Fruit fly (Drosophila melanogaster) whole organism, embryonic: ENCODE measurements around the gene rictor.

ENCODE experiments used
- ATbp ChIP-seq: fragments of 200-800 bp; sonication (Bioruptor generic); optimal IDR thresholded peaks from 2 replicates; lab custom pipeline; 2017; ENCODE audit warnings: missing biosample characterization, mild to moderate bottlenecking, missing genetic modification characterization, missing genetic modification reagents
- B-H1 ChIP-seq: fragments of 200-800 bp; sonication (Bioruptor generic); IDR thresholded peaks from 3 replicates; pipeline ENCODE4 v1.3.6; 2022; ENCODE audit warnings: missing biosample characterization, missing genetic modification characterization
- Bgb ChIP-seq: fragments of 200-800 bp; sonication (Bioruptor generic); IDR thresholded peaks from 2 replicates; pipeline ENCODE4 v1.3.6; 2022; ENCODE audit warnings: missing biosample characterization, missing genetic modification characterization; ENCODE audit not compliant: partially characterized antibody
- CG12104 ChIP-seq: fragments of 200-800 bp; sonication (Bioruptor generic); optimal IDR thresholded peaks from 3 replicates; lab custom pipeline; 2016; ENCODE audit warnings: missing biosample characterization, missing genetic modification characterization
- CG12219 ChIP-seq: fragments of 200-800 bp; sonication (Bioruptor generic); optimal IDR thresholded peaks from 3 replicates; lab custom pipeline; 2018; ENCODE audit warnings: missing biosample characterization, mild to moderate bottlenecking, missing genetic modification characterization
- CG12391 ChIP-seq: fragments of 200-800 bp; sonication (Bioruptor generic); optimal IDR thresholded peaks from 3 replicates; lab custom pipeline; 2018; ENCODE audit warnings: missing biosample characterization, mild to moderate bottlenecking, missing genetic modification characterization, moderate library complexity
- CG15269 ChIP-seq: fragments of 200-800 bp; sonication (Bioruptor generic); optimal IDR thresholded peaks from 2 replicates; lab custom pipeline; 2018; ENCODE audit warnings: missing biosample characterization, mild to moderate bottlenecking, missing genetic modification characterization, moderate library complexity
- CG18262 ChIP-seq: fragments of 200-800 bp; optimal IDR thresholded peaks from 3 replicates; lab custom pipeline; 2019; ENCODE audit warnings: missing biosample characterization, mild to moderate bottlenecking, missing genetic modification characterization, moderate library complexity
- CG1832 ChIP-seq: fragments of 200-800 bp; sonication (Bioruptor generic); optimal IDR thresholded peaks from 2 replicates; lab custom pipeline; 2017; ENCODE audit warnings: missing biosample characterization, mild to moderate bottlenecking, missing genetic modification characterization, inconsistent platforms
- CG2678 ChIP-seq: fragments of 200-800 bp; sonication (Bioruptor generic); optimal IDR thresholded peaks from 3 replicates; lab custom pipeline; 2019; ENCODE audit warnings: missing biosample characterization, mild to moderate bottlenecking, missing genetic modification characterization, moderate library complexity
- CG31441 ChIP-seq: fragments of 200-800 bp; sonication (Bioruptor generic); IDR thresholded peaks from 2 replicates; pipeline ENCODE4 v1.3.6; 2022; ENCODE audit warnings: missing biosample characterization, missing genetic modification characterization
- CG3407 ChIP-seq: fragments of 200-800 bp; sonication (Bioruptor generic); optimal IDR thresholded peaks from 2 replicates; lab custom pipeline; 2018; ENCODE audit warnings: missing biosample characterization, mild to moderate bottlenecking, missing genetic modification characterization
- CG34422 ChIP-seq: fragments of 200-800 bp; sonication (Bioruptor generic); IDR thresholded peaks from 3 replicates; pipeline ENCODE4 v1.3.6; 2022; ENCODE audit warnings: missing biosample characterization, missing genetic modification characterization
- CG42726 ChIP-seq: fragments of 200-800 bp; sonication (Bioruptor generic); IDR thresholded peaks from 2 replicates; pipeline ENCODE4 v1.3.6; 2022; ENCODE audit warnings: missing biosample characterization, missing genetic modification characterization; ENCODE audit not compliant: partially characterized antibody
- CG43689 ChIP-seq: fragments of 200-800 bp; sonication (Bioruptor generic); IDR thresholded peaks from 2 replicates; pipeline ENCODE4 v1.3.6; 2022; ENCODE audit warnings: missing biosample characterization, missing genetic modification characterization
- CG7963 ChIP-seq: fragments of 200-800 bp; sonication (Bioruptor generic); IDR thresholded peaks from 3 replicates; pipeline ENCODE4 v1.3.6; 2022; ENCODE audit warnings: missing biosample characterization, missing genetic modification characterization; ENCODE audit not compliant: partially characterized antibody
- D19A ChIP-seq: fragments of 200-800 bp; optimal IDR thresholded peaks from 3 replicates; lab custom pipeline; 2019; ENCODE audit warnings: missing biosample characterization, mild to moderate bottlenecking, missing genetic modification characterization, moderate library complexity
- Dip2 ChIP-seq: fragments of 200-800 bp; sonication (Bioruptor generic); IDR thresholded peaks from 2 replicates; pipeline ENCODE4 v1.3.6; 2022; ENCODE audit warnings: missing biosample characterization, missing genetic modification characterization
- Doc3 ChIP-seq: fragments of 200-800 bp; sonication (Bioruptor generic); IDR thresholded peaks from 3 replicates; pipeline ENCODE4 v1.3.6; 2022; ENCODE audit warnings: missing biosample characterization, missing genetic modification characterization; ENCODE audit not compliant: partially characterized antibody
- E2f1 ChIP-seq: fragments of 200-800 bp; sonication (Bioruptor generic); IDR thresholded peaks from 2 replicates; pipeline ENCODE4 v1.3.6; 2022; ENCODE audit warnings: missing biosample characterization, missing genetic modification characterization
- Eip74EF ChIP-seq, 2 experiments: fragments of 200-800 bp in 1 of 2; fragments of >200 bp in 1 of 2; sonication (Bioruptor generic) in 1 of 2; optimal IDR thresholded peaks; 2 replicates each; lab custom pipeline; 2017 to 2019; ENCODE audit warnings: missing biosample characterization in 2 of 2, missing genetic modification characterization in 2 of 2, mild to moderate bottlenecking in 1 of 2, moderate library complexity in 1 of 2
- Ets65A ChIP-seq: fragments of 200-800 bp; sonication (Bioruptor generic); peaks from one replicate; lab custom pipeline; 2016; ENCODE audit warnings: missing biosample characterization, missing genetic modification characterization
- Gug ChIP-seq: fragments of 200-800 bp; sonication (Bioruptor generic); IDR thresholded peaks from 4 replicates; pipeline ENCODE4 v1.3.6; 2022; ENCODE audit warnings: missing biosample characterization, missing genetic modification characterization
- Jarid2 ChIP-seq: fragments of 200-800 bp; sonication (Bioruptor generic); optimal IDR thresholded peaks from 3 replicates; lab custom pipeline; 2017; ENCODE audit warnings: mild to moderate bottlenecking, missing biosample characterization, missing genetic modification reagents, missing genetic modification characterization
- Lpt ChIP-seq: fragments of >200 bp; optimal IDR thresholded peaks from 2 replicates; lab custom pipeline; 2018; ENCODE audit warnings: missing biosample characterization, missing genetic modification characterization
- MESR4 ChIP-seq: fragments of 200-800 bp; sonication (Bioruptor generic); optimal IDR thresholded peaks from 2 replicates; lab custom pipeline; 2018; ENCODE audit warnings: missing biosample characterization, mild to moderate bottlenecking, missing genetic modification characterization, moderate library complexity
- Max ChIP-seq: fragments of 200-800 bp; sonication (Bioruptor generic); optimal IDR thresholded peaks from 2 replicates; lab custom pipeline; 2016; ENCODE audit warnings: missing biosample characterization, mild to moderate bottlenecking, missing genetic modification characterization
- Poxn ChIP-seq: fragments of 200-800 bp; sonication (Bioruptor generic); IDR thresholded peaks from 2 replicates; pipeline ENCODE4 v1.3.6; 2022; ENCODE audit warnings: missing biosample characterization, missing genetic modification characterization
- Trl ChIP-seq, 3 experiments: fragments of >200 bp in 2 of 3; fragments of 200-800 bp in 1 of 3; sonication (Bioruptor generic) in 1 of 3; optimal IDR thresholded peaks; 2 replicates in 1 of 3; 3 replicates in 2 of 3; lab custom pipeline; 2016 to 2017; ENCODE audit warnings: missing biosample characterization in 1 of 3, missing genetic modification characterization in 1 of 3
- Xrp1 ChIP-seq: fragments of 200-800 bp; sonication (Bioruptor generic); IDR thresholded peaks from 2 replicates; pipeline ENCODE4 v1.3.6; 2022; ENCODE audit warnings: missing biosample characterization, missing genetic modification characterization
- YL-1 ChIP-seq: fragments of 200-800 bp; sonication (Bioruptor generic); optimal IDR thresholded peaks from 3 replicates; lab custom pipeline; 2017; ENCODE audit warnings: missing biosample characterization, mild to moderate bottlenecking, missing genetic modification characterization
- bsh ChIP-seq, 2 experiments: fragments of 200-800 bp; sonication (Bioruptor generic); optimal IDR thresholded peaks; 2 replicates each; lab custom pipeline; 2017 to 2018; ENCODE audit warnings: mild to moderate bottlenecking in 2 of 2, missing biosample characterization in 2 of 2, missing genetic modification characterization in 2 of 2, moderate library complexity in 1 of 2
- chinmo ChIP-seq: fragments of 200-800 bp; sonication (Bioruptor generic); IDR thresholded peaks from 4 replicates; pipeline ENCODE4 v1.3.6; 2022; ENCODE audit warnings: missing biosample characterization, missing genetic modification characterization; ENCODE audit not compliant: partially characterized antibody
- chm ChIP-seq: fragments of 200-800 bp; sonication (Bioruptor generic); IDR thresholded peaks from 2 replicates; pipeline ENCODE4 v1.3.6; 2022; ENCODE audit warnings: missing biosample characterization, missing genetic modification characterization
- croc ChIP-seq: fragments of 200-800 bp; sonication (Bioruptor generic); conservative IDR thresholded peaks from 3 replicates; pipeline ENCODE4 v1.3.6; 2022; ENCODE audit warnings: missing biosample characterization, missing genetic modification characterization
- disco-r ChIP-seq: fragments of 200-800 bp; sonication (Bioruptor generic); optimal IDR thresholded peaks from 2 replicates; lab custom pipeline; 2016; ENCODE audit warnings: missing biosample characterization, missing genetic modification characterization
- fu2 ChIP-seq: fragments of 200-800 bp; sonication (Bioruptor generic); optimal IDR thresholded peaks from 2 replicates; lab custom pipeline; 2016; ENCODE audit warnings: missing biosample characterization, missing genetic modification characterization
- gro ChIP-seq: fragments of 200-800 bp; sonication (Bioruptor generic); optimal IDR thresholded peaks from 2 replicates; lab custom pipeline; 2016; ENCODE audit warnings: missing biosample characterization, missing genetic modification characterization
- jigr1 ChIP-seq: fragments of 200-800 bp; sonication (Bioruptor generic); IDR thresholded peaks from 3 replicates; pipeline ENCODE4 v1.3.6; 2022; ENCODE audit warnings: missing biosample characterization, missing genetic modification characterization
- klu ChIP-seq: fragments of 200-800 bp; sonication (Bioruptor generic); IDR thresholded peaks from 2 replicates; pipeline ENCODE4 v1.3.6; 2022; ENCODE audit warnings: missing biosample characterization, missing genetic modification characterization
- lov ChIP-seq, 2 experiments: fragments of 200-800 bp in 1 of 2; fragments of >200 bp in 1 of 2; sonication (Bioruptor generic) in 1 of 2; IDR thresholded peaks in 1 of 2; optimal IDR thresholded peaks in 1 of 2; 2 replicates in 1 of 2; 3 replicates in 1 of 2; pipeline versions ENCODE4 v1.3.6 to Lab custom; 2017 to 2022; ENCODE audit warnings: missing biosample characterization in 1 of 2, missing genetic modification characterization in 1 of 2
- oc ChIP-seq: fragments of 200-800 bp; sonication (Bioruptor generic); optimal IDR thresholded peaks from 2 replicates; lab custom pipeline; 2018; ENCODE audit warnings: missing biosample characterization, mild to moderate bottlenecking, missing genetic modification characterization, moderate library complexity
- org-1 ChIP-seq: fragments of 200-800 bp; sonication (Bioruptor generic); optimal IDR thresholded peaks from 2 replicates; lab custom pipeline; 2017; ENCODE audit warnings: missing biosample characterization, missing genetic modification characterization
- rib ChIP-seq: fragments of 200-800 bp; sonication (Bioruptor generic); IDR thresholded peaks from 2 replicates; pipeline ENCODE4 v1.3.6; 2022; ENCODE audit warnings: missing biosample characterization, missing genetic modification characterization
- salm ChIP-seq: fragments of 200-800 bp; sonication (Bioruptor generic); optimal IDR thresholded peaks from 2 replicates; lab custom pipeline; 2018; ENCODE audit warnings: missing biosample characterization, mild to moderate bottlenecking, missing genetic modification characterization
- sima ChIP-seq: fragments of 200-800 bp; sonication (Bioruptor generic); optimal IDR thresholded peaks from 2 replicates; lab custom pipeline; 2016; ENCODE audit warnings: missing biosample characterization, missing genetic modification characterization
- tap ChIP-seq: fragments of 200-800 bp; optimal IDR thresholded peaks from 3 replicates; lab custom pipeline; 2019; ENCODE audit warnings: missing biosample characterization, mild to moderate bottlenecking, missing genetic modification characterization, moderate library complexity
- wdn ChIP-seq: fragments of 200-800 bp; sonication (Bioruptor generic); IDR thresholded peaks from 2 replicates; pipeline ENCODE4 v1.3.6; 2022; ENCODE audit warnings: missing biosample characterization, missing genetic modification characterization
- zf30C ChIP-seq: fragments of 200-800 bp; sonication (Bioruptor generic); optimal IDR thresholded peaks from 3 replicates; lab custom pipeline; 2018; ENCODE audit warnings: missing biosample characterization, mild to moderate bottlenecking, missing genetic modification characterization

rictor gene

DNA sequence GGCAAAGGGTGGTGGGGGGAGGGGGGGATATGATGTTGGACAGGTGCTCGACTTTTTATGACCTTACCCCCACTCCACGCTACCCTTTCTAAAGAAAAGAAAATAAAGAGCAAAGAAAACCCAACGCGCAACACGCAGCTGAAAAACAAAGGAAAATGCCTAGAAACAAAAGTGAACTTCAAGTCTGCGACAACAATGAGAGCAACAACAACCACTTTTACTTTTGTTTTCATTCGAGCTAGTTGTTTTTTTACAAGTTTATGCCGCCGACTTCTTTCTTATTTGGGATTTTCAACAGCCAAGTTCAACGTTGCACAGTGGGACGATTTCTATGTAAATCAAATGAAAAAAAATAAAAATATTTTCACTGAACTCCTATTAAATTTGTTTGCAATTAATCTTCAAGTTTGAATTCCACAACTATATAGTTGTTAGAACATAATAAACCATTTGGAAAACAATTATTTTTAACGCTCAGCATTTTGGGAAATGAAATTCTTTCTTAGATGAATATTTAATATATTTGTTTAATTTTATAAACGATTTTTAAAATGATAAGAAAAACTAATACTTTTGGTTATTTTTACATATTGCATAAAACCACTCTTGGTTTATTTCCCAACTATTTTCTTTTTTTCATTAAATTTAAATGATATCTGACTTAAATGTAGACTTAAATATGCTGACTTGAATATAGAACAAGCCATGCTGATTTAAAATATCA is 36.3 kb downstream of the rictor start (continued):
- TF ChIP-seq zf30C (GFP tag; lab: Kevin White, UChicago) (no peak), gro (GFP tag; lab: Kevin White, UChicago) (no peak), CG7963 (GFP tag; lab: Robert Waterston, UW) (no peak), Bgb (GFP tag; lab: Robert Waterston, UW) (no peak), wdn (GFP tag; lab: Robert Waterston, UW) (no peak), Eip74EF (GFP tag; optimal IDR thresholded peaks at IDR 0.05; lab: Kevin White, UChicago) (peak in 1 of 2 experiments; percentile 22), Dip2 (GFP tag; lab: Robert Waterston, UW) (no peak), CG1832 (no peak), salm (no peak), oc (tag; lab: Kevin White, UChicago) (peak; percentile 12), CG3407 (no peak), lov (optimal IDR thresholded peaks at IDR 0.05; lab: Kevin White, UChicago) (no peak), lov (GFP tag; IDR thresholded peaks at IDR 0.05; lab: Robert Waterston, UW) (no peak), CG12104 (GFP tag; lab: Kevin White, UChicago) (peak; percentile 41), E2f1 (no peak), rib (no peak), CG2678 (peak; percentile 64), croc (GFP tag; lab: Robert Waterston, UW) (no peak), klu (GFP tag; lab: Robert Waterston, UW) (no peak), CG43689 (no peak), CG12391 (tag; lab: Kevin White, UChicago) (peak; percentile 53), fu2 (GFP tag; lab: Kevin White, UChicago) (no peak), B-H1 (GFP tag; lab: Robert Waterston, UW) (no peak), D19A (tag; lab: Kevin White, UChicago) (peak; percentile 43), org-1 (GFP tag; lab: Kevin White, UChicago) (no peak), Doc3 (no peak), bsh (GFP tag; optimal IDR thresholded peaks at IDR 0.05; lab: Kevin White, UChicago) (peak; percentile 10 to 50), CG15269 (tag; lab: Kevin White, UChicago) (peak; percentile 40), Ets65A (GFP tag; lab: Kevin White, UChicago) (no peak), CG42726 (GFP tag; lab: Robert Waterston, UW) (no peak), sima (no peak), jigr1 (GFP tag; lab: Robert Waterston, UW) (no peak), CG18262 (tag; lab: Kevin White, UChicago) (peak; percentile 80), CG31441 (GFP tag; lab: Robert Waterston, UW) (peak; percentile 73; the same call in 1 of the 2 replicates), tap (tag; lab: Kevin White, UChicago) (no peak), YL-1 (GFP tag; lab: Kevin White, UChicago) (no peak), MESR4 (GFP tag; lab: Kevin White, UChicago) (no peak), Jarid2 (GFP tag; lab: Kevin White, UChicago) (no peak), Gug (GFP tag; lab: Robert Waterston, UW) (no peak), CG12219 (no peak), Xrp1 (no peak), ATbp (GFP tag; lab: Kevin White, UChicago) (peak; percentile 8), Max (no peak), chm (GFP tag; lab: Robert Waterston, UW) (no peak), CG34422 (GFP tag; lab: Robert Waterston, UW) (no peak), chinmo (GFP tag; lab: Robert Waterston, UW) (no peak), Poxn (GFP tag; lab: Robert Waterston, UW) (no peak), Lpt (GFP tag; lab: Kevin White, UChicago) (no peak), disco-r (GFP tag; lab: Kevin White, UChicago) (no peak), Trl (optimal IDR thresholded peaks at IDR 0.05; lab: Kevin White, UChicago) (no peak), Trl (GFP tag; optimal IDR thresholded peaks at IDR 0.05; lab: Kevin White, UChicago) (no peak)
